Worm (Caenorhabditis elegans): ENCODE results near the gene C03H12.1.

DNA sequence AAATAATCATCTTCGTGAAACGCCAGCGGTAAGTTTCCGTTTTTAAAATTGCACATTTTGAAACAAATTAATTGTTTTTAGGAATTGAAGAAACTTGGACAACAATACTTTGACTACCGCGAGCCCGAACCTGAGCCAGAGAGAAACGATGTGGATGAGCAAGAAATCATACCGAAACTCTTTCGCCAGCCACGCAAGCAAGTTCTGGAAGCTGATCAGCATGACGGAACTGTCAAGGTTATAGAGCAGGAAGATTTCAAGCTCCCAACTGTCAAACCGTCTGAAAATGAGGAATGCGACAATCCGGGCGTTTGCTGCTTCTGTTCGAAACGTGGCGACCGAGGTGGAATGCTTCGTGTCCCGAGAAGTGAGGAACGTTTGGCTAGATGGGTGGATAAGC is 41.1 kb downstream of the C03H12.1 start:
- no peak for TF ChIP-seq pha-4 (tag; optimal IDR thresholded peaks at IDR 0.05)
- TF ChIP-seq nhr-11 (tag; optimal IDR thresholded peaks at IDR 0.05), result no peak
- TF ChIP-seq dve-1 (tag; optimal IDR thresholded peaks at IDR 0.05), result no peak
- no peak for TF ChIP-seq hlh-30 (tag; optimal IDR thresholded peaks at IDR 0.05; ENCODE audit: insufficient read depth)
- no peak for TF ChIP-seq ama-1 (optimal IDR thresholded peaks at IDR 0.05)
- no peak for TF ChIP-seq lin-11 (tag; optimal IDR thresholded peaks at IDR 0.05)
- TF ChIP-seq elt-2 (tag; optimal IDR thresholded peaks at IDR 0.05), result no peak
- TF ChIP-seq ttx-3 (tag; optimal IDR thresholded peaks at IDR 0.05), result no peak
- no peak for TF ChIP-seq tbx-2 (tag; optimal IDR thresholded peaks at IDR 0.05)
- no peak for TF ChIP-seq nfya-1 (tag; optimal IDR thresholded peaks at IDR 0.05)
- TF ChIP-seq fkh-6 (tag; optimal IDR thresholded peaks at IDR 0.05), result no peak
- TF ChIP-seq K02D7.2 (tag; optimal IDR thresholded peaks at IDR 0.05), result no peak
- no peak for TF ChIP-seq dmd-4 (tag; optimal IDR thresholded peaks at IDR 0.05; ENCODE audit: borderline replicate concordance)
- TF ChIP-seq unc-55 (GFP tag; optimal IDR thresholded peaks at IDR 0.05), result no peak
